Fruit fly (Drosophila melanogaster) whole organism, embryonic: ENCODE results near the gene CG6051.

Experiments
- B-H1 ChIP-seq: fragments of 200-800 bp; sonication (Bioruptor generic); IDR thresholded peaks from 3 replicates; pipeline ENCODE4 v1.3.6; 2022; ENCODE audit warnings: missing biosample characterization, missing genetic modification characterization
- Bdp1 ChIP-seq: fragments of 200-800 bp; sonication (Bioruptor generic); optimal IDR thresholded peaks from 3 replicates; lab custom pipeline; 2016; ENCODE audit warnings: missing biosample characterization, missing genetic modification characterization
- CG10979 ChIP-seq: fragments of 200-800 bp; sonication (Bioruptor generic); optimal IDR thresholded peaks from 2 replicates; lab custom pipeline; 2018; ENCODE audit warnings: missing biosample characterization, mild to moderate bottlenecking, missing genetic modification characterization, moderate library complexity
- CG12659 ChIP-seq: fragments of 200-800 bp; sonication (Bioruptor generic); optimal IDR thresholded peaks from 3 replicates; lab custom pipeline; 2017; ENCODE audit warnings: mild to moderate bottlenecking, missing biosample characterization, missing genetic modification reagents, missing genetic modification characterization
- CG12942 ChIP-seq: fragments of 200-800 bp; sonication (Bioruptor generic); optimal IDR thresholded peaks from 3 replicates; lab custom pipeline; 2016; ENCODE audit warnings: missing biosample characterization, missing genetic modification characterization
- CG2678 ChIP-seq: fragments of 200-800 bp; sonication (Bioruptor generic); optimal IDR thresholded peaks from 3 replicates; lab custom pipeline; 2019; ENCODE audit warnings: missing biosample characterization, mild to moderate bottlenecking, missing genetic modification characterization, moderate library complexity
- CG34224 ChIP-seq: fragments of 200-800 bp; sonication (Bioruptor generic); IDR thresholded peaks from 3 replicates; pipeline ENCODE4 v1.3.6; 2022; ENCODE audit warnings: missing biosample characterization, missing genetic modification characterization; ENCODE audit not compliant: partially characterized antibody
- CG3847 ChIP-seq: fragments of 200-800 bp; sonication (Bioruptor generic); IDR thresholded peaks from 2 replicates; pipeline ENCODE4 v1.3.6; 2022; ENCODE audit warnings: missing biosample characterization, missing genetic modification characterization
- CG4730 ChIP-seq: fragments of 200-800 bp; sonication (Bioruptor generic); IDR thresholded peaks from 2 replicates; pipeline ENCODE4 v1.3.6; 2022; ENCODE audit warnings: missing biosample characterization, missing genetic modification characterization
- CG6272 ChIP-seq: fragments of 200-800 bp; sonication (Bioruptor generic); IDR thresholded peaks from 2 replicates; pipeline ENCODE4 v1.3.6; 2022; ENCODE audit warnings: missing biosample characterization, missing genetic modification characterization
- CG7556 ChIP-seq: fragments of 200-800 bp; sonication (Bioruptor generic); optimal IDR thresholded peaks from 2 replicates; lab custom pipeline; 2017; ENCODE audit warnings: missing biosample characterization, mild to moderate bottlenecking, missing genetic modification characterization
- E2f1 ChIP-seq: fragments of 200-800 bp; sonication (Bioruptor generic); IDR thresholded peaks from 2 replicates; pipeline ENCODE4 v1.3.6; 2022; ENCODE audit warnings: missing biosample characterization, missing genetic modification characterization
- GATAe ChIP-seq: fragments of 200-800 bp; sonication (Bioruptor generic); conservative IDR thresholded peaks from 2 replicates; pipeline ENCODE4 v1.3.6; 2022; ENCODE audit warnings: missing biosample characterization, missing genetic modification characterization
- HLHmδ ChIP-seq: fragments of 200-800 bp; sonication (Bioruptor generic); optimal IDR thresholded peaks from 2 replicates; lab custom pipeline; 2018; ENCODE audit warnings: missing biosample characterization, mild to moderate bottlenecking, missing genetic modification characterization, moderate library complexity
- HmgD ChIP-seq: fragments of 200-800 bp; sonication (Bioruptor generic); optimal IDR thresholded peaks from 3 replicates; lab custom pipeline; 2016; ENCODE audit warnings: missing biosample characterization, missing genetic modification characterization
- Hmx ChIP-seq: fragments of 200-800 bp; sonication (Bioruptor generic); optimal IDR thresholded peaks from 2 replicates; lab custom pipeline; 2016; ENCODE audit warnings: missing biosample characterization, missing genetic modification characterization
- Hr39 ChIP-seq: fragments of >200 bp; optimal IDR thresholded peaks from 2 replicates; lab custom pipeline; 2017
- MTF-1 ChIP-seq: fragments of 200-800 bp; sonication (Bioruptor generic); optimal IDR thresholded peaks from 2 replicates; lab custom pipeline; 2018; ENCODE audit warnings: missing biosample characterization, mild to moderate bottlenecking, missing genetic modification characterization, borderline replicate concordance
- NC2β ChIP-seq: fragments of 200-800 bp; sonication (Bioruptor generic); optimal IDR thresholded peaks from 2 replicates; lab custom pipeline; 2016; ENCODE audit warnings: missing biosample characterization, missing genetic modification characterization
- Pdp1 ChIP-seq, 2 experiments: fragments of 200-800 bp; sonication (Bioruptor generic); optimal IDR thresholded peaks; 3 replicates each; lab custom pipeline; 2016; ENCODE audit warnings: missing biosample characterization in 2 of 2, missing genetic modification characterization in 2 of 2, mild to moderate bottlenecking in 1 of 2, moderate library complexity in 1 of 2
- Ssrp ChIP-seq: fragments of 200-800 bp; sonication (Bioruptor generic); optimal IDR thresholded peaks from 2 replicates; lab custom pipeline; 2018; ENCODE audit warnings: missing biosample characterization, mild to moderate bottlenecking, missing genetic modification characterization, moderate library complexity
- Taf1 ChIP-seq: fragments of 200-800 bp; sonication (Bioruptor generic); IDR thresholded peaks from 2 replicates; pipeline ENCODE4 v1.3.6; 2022; ENCODE audit warnings: missing biosample characterization, missing genetic modification characterization
- cato ChIP-seq: fragments of 200-800 bp; sonication (Bioruptor generic); optimal IDR thresholded peaks from 2 replicates; lab custom pipeline; 2016; ENCODE audit warnings: missing biosample characterization, missing genetic modification characterization, borderline replicate concordance
- chinmo ChIP-seq: fragments of 200-800 bp; sonication (Bioruptor generic); IDR thresholded peaks from 4 replicates; pipeline ENCODE4 v1.3.6; 2022; ENCODE audit warnings: missing biosample characterization, missing genetic modification characterization; ENCODE audit not compliant: partially characterized antibody
- exex ChIP-seq: fragments of 200-800 bp; sonication (Bioruptor generic); optimal IDR thresholded peaks from 4 replicates; lab custom pipeline; 2018; ENCODE audit warnings: missing biosample characterization, mild to moderate bottlenecking, missing genetic modification characterization, moderate library complexity
- gcm ChIP-seq: fragments of 200-800 bp; sonication (Bioruptor generic); optimal IDR thresholded peaks from 2 replicates; lab custom pipeline; 2019; ENCODE audit warnings: missing biosample characterization, mild to moderate bottlenecking, missing genetic modification characterization, moderate library complexity
- grn ChIP-seq: fragments of 200-800 bp; sonication (Bioruptor generic); optimal IDR thresholded peaks from 3 replicates; lab custom pipeline; 2017; ENCODE audit warnings: missing biosample characterization, missing genetic modification characterization
- hth ChIP-seq: fragments of >200 bp; optimal IDR thresholded peaks from 2 replicates; lab custom pipeline; 2017; ENCODE audit warnings: inconsistent platforms
- ken ChIP-seq: fragments of 200-800 bp; sonication (Bioruptor generic); IDR thresholded peaks from 3 replicates; pipeline ENCODE4 v1.3.6; 2022; ENCODE audit warnings: missing biosample characterization, missing genetic modification characterization
- lab ChIP-seq: fragments of 200-800 bp; sonication (Bioruptor generic); optimal IDR thresholded peaks from 3 replicates; lab custom pipeline; 2017; ENCODE audit warnings: missing biosample characterization, missing genetic modification characterization, mild to moderate bottlenecking, moderate library complexity, missing genetic modification reagents
- lmd ChIP-seq: fragments of 200-800 bp; sonication (Bioruptor generic); IDR thresholded peaks from 2 replicates; pipeline ENCODE4 v1.3.6; 2022; ENCODE audit warnings: missing biosample characterization, missing genetic modification characterization
- lola ChIP-seq, 3 experiments: fragments of >200 bp in 2 of 3; fragments of 200-800 bp in 1 of 3; sonication (Bioruptor generic) in 1 of 3; optimal IDR thresholded peaks; 2 replicates each; lab custom pipeline; 2017 to 2019; ENCODE audit warnings: missing biosample characterization in 3 of 3, missing genetic modification characterization in 3 of 3, mild to moderate bottlenecking in 1 of 3, moderate library complexity in 1 of 3
- onecut ChIP-seq: fragments of 200-800 bp; sonication (Bioruptor generic); IDR thresholded peaks from 2 replicates; pipeline ENCODE4 v1.3.6; 2022; ENCODE audit warnings: missing biosample characterization, missing genetic modification characterization
- psq ChIP-seq: fragments of 200-800 bp; sonication (Bioruptor generic); optimal IDR thresholded peaks from 2 replicates; lab custom pipeline; 2017; ENCODE audit warnings: missing biosample characterization, missing genetic modification characterization
- salm ChIP-seq: fragments of 200-800 bp; sonication (Bioruptor generic); optimal IDR thresholded peaks from 2 replicates; lab custom pipeline; 2018; ENCODE audit warnings: missing biosample characterization, mild to moderate bottlenecking, missing genetic modification characterization
- scrt ChIP-seq: fragments of 200-800 bp; sonication (Bioruptor generic); optimal IDR thresholded peaks from 2 replicates; lab custom pipeline; 2018; ENCODE audit warnings: missing biosample characterization, mild to moderate bottlenecking, missing genetic modification characterization, moderate library complexity
- stc ChIP-seq: fragments of 200-800 bp; sonication (Bioruptor generic); IDR thresholded peaks from 2 replicates; pipeline ENCODE4 v1.3.6; 2022; ENCODE audit warnings: missing biosample characterization, missing genetic modification characterization
- stwl ChIP-seq: fragments of 200-800 bp; sonication (Bioruptor generic); optimal IDR thresholded peaks from 3 replicates; lab custom pipeline; 2018; ENCODE audit warnings: missing biosample characterization, mild to moderate bottlenecking, missing genetic modification characterization, moderate library complexity
- tap ChIP-seq: fragments of 200-800 bp; optimal IDR thresholded peaks from 3 replicates; lab custom pipeline; 2019; ENCODE audit warnings: missing biosample characterization, mild to moderate bottlenecking, missing genetic modification characterization, moderate library complexity
- tup ChIP-seq: fragments of 200-800 bp; sonication (Bioruptor generic); optimal IDR thresholded peaks from 2 replicates; lab custom pipeline; 2016; ENCODE audit warnings: missing biosample characterization, mild to moderate bottlenecking, missing genetic modification characterization, moderate library complexity
- vfl ChIP-seq: fragments of 200-800 bp; sonication (Bioruptor generic); optimal IDR thresholded peaks from 2 replicates; lab custom pipeline; 2016; ENCODE audit warnings: missing biosample characterization, missing genetic modification characterization
- wdn ChIP-seq: fragments of 200-800 bp; sonication (Bioruptor generic); IDR thresholded peaks from 2 replicates; pipeline ENCODE4 v1.3.6; 2022; ENCODE audit warnings: missing biosample characterization, missing genetic modification characterization

CG6051 gene

dm6 chr3R:27111784-27112602 lies 38.9 kb downstream of the CG6051 start, which contains the start of the genes gb and CG5815 (continued):
- peak; percentile 83 for TF ChIP-seq onecut (GFP tag; lab: Robert Waterston, UW)
- peak; percentile 48 for TF ChIP-seq NC2β (GFP tag; lab: Kevin White, UChicago)
- peak; percentile 96 for TF ChIP-seq CG12659 (GFP tag; lab: Kevin White, UChicago)
- peak in 1 of 3 experiments; percentile 84 for TF ChIP-seq lola (GFP tag; optimal IDR thresholded peaks at IDR 0.05; lab: Kevin White, UChicago)
- TF ChIP-seq wdn (GFP tag; lab: Robert Waterston, UW) = peak; percentile 89
- TF ChIP-seq Hr39 = no peak
- TF ChIP-seq MTF-1 (GFP tag; lab: Kevin White, UChicago) = peak; percentile 75
- TF ChIP-seq tup = peak; percentile 84
- peak; percentile 84 to 85 for TF ChIP-seq Pdp1 (GFP tag; optimal IDR thresholded peaks at IDR 0.05; lab: Kevin White, UChicago)
- peak; percentile 81 for TF ChIP-seq cato (GFP tag; lab: Kevin White, UChicago)
- TF ChIP-seq ken (GFP tag; lab: Robert Waterston, UW) = peak; percentile 91
- TF ChIP-seq HmgD (GFP tag; lab: Kevin White, UChicago) = no peak
- TF ChIP-seq lmd (GFP tag; lab: Robert Waterston, UW) = peak; percentile 91
- TF ChIP-seq CG12942 = peak; percentile 89
- peak; percentile 85 for TF ChIP-seq CG6272 (GFP tag; lab: Robert Waterston, UW)
- TF ChIP-seq psq (GFP tag; lab: Kevin White, UChicago) = peak; percentile 96
- peak; percentile 84 for TF ChIP-seq E2f1 (GFP tag; lab: Robert Waterston, UW)
- TF ChIP-seq Taf1 (GFP tag; lab: Robert Waterston, UW) = peak; percentile 82
- TF ChIP-seq CG7556 (GFP tag; lab: Kevin White, UChicago) = peak; percentile 86
- peak; percentile 83 for TF ChIP-seq CG10979 (tag; lab: Kevin White, UChicago)
- TF ChIP-seq B-H1 (GFP tag; lab: Robert Waterston, UW) = peak; percentile 77
- peak; percentile 84 for TF ChIP-seq scrt (GFP tag; lab: Kevin White, UChicago)
- peak; percentile 75 for TF ChIP-seq stc (GFP tag; lab: Robert Waterston, UW)
- peak; percentile 84 for TF ChIP-seq stwl (tag; lab: Kevin White, UChicago)
- TF ChIP-seq HLHmδ (GFP tag; lab: Kevin White, UChicago) = no peak

DNA sequence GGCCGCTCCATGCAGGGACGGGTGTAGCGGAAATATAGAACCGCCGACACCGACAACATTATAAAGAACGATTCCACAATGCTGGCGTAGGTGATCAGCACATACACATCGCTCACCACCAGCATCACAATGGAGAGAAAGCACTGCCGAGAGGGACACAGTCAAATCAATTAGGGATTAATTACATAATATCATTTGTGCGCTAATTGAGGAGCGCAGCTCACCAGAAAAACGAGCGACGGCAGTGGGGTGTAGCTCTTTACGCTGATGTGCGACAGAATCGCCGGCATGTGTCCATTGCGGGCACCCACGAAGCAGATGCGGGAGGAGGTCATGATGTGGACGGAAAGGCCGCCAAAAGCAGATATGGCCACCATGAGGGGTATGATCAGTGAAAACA lies 41.4 kb downstream of the CG6051 start:
- TF ChIP-seq CG34224 (GFP tag; lab: Robert Waterston, UW) (no peak), gcm (peak; percentile 74), salm (tag; lab: Kevin White, UChicago) (no peak), CG4730 (GFP tag; lab: Robert Waterston, UW) (no peak), CG3847 (GFP tag; lab: Robert Waterston, UW) (no peak), Pdp1 (GFP tag; optimal IDR thresholded peaks at IDR 0.05; lab: Kevin White, UChicago) (peak in 1 of 2 experiments; percentile 51), tap (tag; lab: Kevin White, UChicago) (no peak)

dm6 chr3R:27108111-27108510 lies 42.8 kb downstream of the CG6051 start:
- TF ChIP-seq Hmx (GFP tag; lab: Kevin White, UChicago) = no peak
- 0 out of 2 replicates have a peak, but pooled peaks have one; percentile 25 for TF ChIP-seq GATAe
- TF ChIP-seq vfl (GFP tag; lab: Kevin White, UChicago) = no peak
- no peak for TF ChIP-seq Ssrp (tag; lab: Kevin White, UChicago)
- 0 out of 4 replicates have a peak, but pooled peaks have one; percentile 41 for TF ChIP-seq chinmo
- TF ChIP-seq hth (lab: Kevin White, UChicago) = no peak
- peak; percentile 60 for TF ChIP-seq lab (GFP tag; lab: Kevin White, UChicago)
- no peak for TF ChIP-seq Bdp1 (GFP tag; lab: Kevin White, UChicago)
- TF ChIP-seq exex (tag; lab: Kevin White, UChicago) = peak; percentile 31
- TF ChIP-seq grn (GFP tag; lab: Kevin White, UChicago) = peak; percentile 80
- no peak for TF ChIP-seq CG2678 (tag; lab: Kevin White, UChicago)
